Worm (Caenorhabditis elegans) whole organism, L2 larva: Measurements from ENCODE around the gene ppk-2.

Source experiments
- lin-11 ChIP-seq: fragments of 150-350 bp; sonication (generic microtip); optimal IDR thresholded peaks from 2 replicates; lab custom pipeline; 2014; ENCODE audit warnings: missing biosample characterization, missing genetic modification characterization, inconsistent platforms, mixed read lengths
- nhr-12 ChIP-seq: fragments of 150-350 bp; optimal IDR thresholded peaks from 2 replicates; lab custom pipeline; 2014; ENCODE audit warnings: missing biosample characterization, missing genetic modification characterization
- unc-62 ChIP-seq: fragments of 150-350 bp; optimal IDR thresholded peaks from 2 replicates; lab custom pipeline; 2014; ENCODE audit warnings: missing biosample characterization, missing genetic modification reagents, missing genetic modification characterization

DNA sequence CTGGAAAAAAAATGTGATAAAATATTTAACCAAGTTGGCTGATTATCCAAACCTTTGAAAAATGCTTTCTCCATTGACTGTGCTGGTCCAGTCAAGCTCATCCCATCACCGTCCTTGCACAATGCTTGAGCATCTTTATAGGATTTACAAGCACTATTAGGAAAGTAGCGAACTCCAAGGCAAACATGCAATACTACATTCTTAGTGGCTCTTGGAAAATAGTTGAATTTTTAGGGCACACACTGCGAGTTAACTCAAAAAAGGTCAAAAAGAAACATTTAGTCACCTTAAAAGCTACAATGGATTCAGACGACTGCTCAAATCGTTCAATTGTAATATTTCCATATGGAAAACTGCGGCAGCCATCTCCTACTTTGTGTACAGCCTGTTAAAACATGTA lies 48.0 kb upstream of the ppk-2 start, which contains the start of gene M01E10.3:
- TF ChIP-seq unc-62 (GFP tag; lab: Kevin White, UChicago) (no peak), lin-11 (tag; lab: Kevin White, UChicago) (no peak), nhr-12 (tag; lab: Kevin White, UChicago) (no peak)
